Fruit fly (Drosophila melanogaster): ENCODE results near the gene CG3349.

DNA sequence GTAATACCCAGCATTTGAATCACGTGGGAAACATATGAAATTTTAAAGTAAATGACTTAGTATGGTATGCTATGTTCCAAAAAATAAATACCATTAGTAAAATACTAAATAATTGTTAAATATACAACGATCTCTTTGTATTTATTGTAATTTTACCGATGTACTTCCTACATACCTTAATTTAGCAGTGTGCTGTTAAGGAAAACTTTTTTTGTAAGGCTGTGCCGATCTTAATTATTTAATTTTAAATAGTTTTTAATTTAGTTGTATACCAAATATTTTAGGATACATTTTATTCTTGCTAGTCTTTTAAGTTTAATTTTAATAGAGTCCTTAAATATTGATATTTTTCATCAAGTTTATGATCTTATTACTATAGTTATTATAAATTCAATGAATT is 10.9 kb upstream of the CG3349 start:
- no peak for TF ChIP-seq CG9948 (tag; optimal IDR thresholded peaks at IDR 0.05)
- no peak for TF ChIP-seq CG13204 (GFP tag; optimal IDR thresholded peaks at IDR 0.05)
- TF ChIP-seq CG34367 (tag; optimal IDR thresholded peaks at IDR 0.05), result no peak
- TF ChIP-seq gl (tag; optimal IDR thresholded peaks at IDR 0.05), result no peak
- TF ChIP-seq CG8159 (tag; optimal IDR thresholded peaks at IDR 0.05), result no peak
- no peak for TF ChIP-seq CG14655 (GFP tag; optimal IDR thresholded peaks at IDR 0.05)
